Worm (Caenorhabditis elegans) whole organism, L4/young adult: ENCODE measurements around the gene spp-7.

Experiments used
- W03F9.2 ChIP-seq: fragments of 150-350 bp; optimal IDR thresholded peaks from 2 replicates; lab custom pipeline; 2014; ENCODE audit warnings: missing biosample characterization, missing genetic modification characterization
- dao-5 ChIP-seq: sonication (generic microtip); optimal IDR thresholded peaks from 2 replicates; lab custom pipeline; 2016; ENCODE audit warnings: missing genotype, missing genetic modification characterization, moderate library complexity, missing compliant biosample characterization
- him-1 ChIP-seq: sonication (generic microtip); optimal IDR thresholded peaks from 2 replicates; lab custom pipeline; 2016; ENCODE audit warnings: missing genotype, missing genetic modification reagents, missing genetic modification characterization, missing compliant biosample characterization

DNA sequence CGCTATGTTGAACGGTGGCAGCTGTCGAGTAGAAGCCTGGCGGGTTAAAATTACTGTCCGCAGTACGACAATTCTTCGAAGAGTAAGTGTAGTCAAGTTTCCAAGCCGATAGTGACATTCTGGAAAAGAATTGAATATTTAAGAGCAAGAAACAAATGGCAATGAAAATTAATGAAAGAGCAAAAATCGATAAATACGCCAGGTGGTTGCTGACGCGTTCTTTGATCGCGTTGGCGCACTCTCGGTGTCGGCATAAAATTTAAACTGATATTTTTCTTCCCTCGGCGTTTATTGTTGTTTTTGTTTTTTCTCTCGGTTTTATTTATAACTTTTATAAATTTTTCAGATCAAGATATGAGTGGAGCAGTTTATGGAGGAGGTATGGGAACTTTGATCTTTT is 20.9 kb downstream of the spp-7 start, which contains the start of the genes perm-3 and swsn-6:
- TF ChIP-seq W03F9.2 (tag; lab: Kevin White, UChicago) (peak; percentile 79), him-1 (no peak), dao-5 (tag; lab: Kevin White, UChicago) (no peak)
